Worm (Caenorhabditis elegans) whole organism, L2 larva: ENCODE results near the gene F39H12.1.

Source experiments
- C34F6.9 ChIP-seq: fragments of 150-350 bp; optimal IDR thresholded peaks from 2 replicates; lab custom pipeline; 2014; ENCODE audit warnings: missing biosample characterization, missing genetic modification characterization
- F13H6.1 ChIP-seq: sonication (generic microtip); optimal IDR thresholded peaks from 2 replicates; lab custom pipeline; 2016; ENCODE audit warnings: missing genetic modification characterization, missing compliant biosample characterization
- Y55F3AM.14 ChIP-seq: fragments of 200-800 bp; sonication (Bioruptor generic); optimal IDR thresholded peaks from 2 replicates; lab custom pipeline; 2018; ENCODE audit warnings: mild to moderate bottlenecking, missing genetic modification characterization, missing compliant biosample characterization
- ZK546.5 ChIP-seq: sonication (generic microtip); optimal IDR thresholded peaks from 2 replicates; lab custom pipeline; 2017; ENCODE audit warnings: missing biosample characterization, missing genetic modification characterization
- alr-1 ChIP-seq: fragments of 150-350 bp; optimal IDR thresholded peaks from 2 replicates; lab custom pipeline; 2014; ENCODE audit warnings: missing biosample characterization, missing genetic modification characterization
- aly-2 ChIP-seq: fragments of 150-350 bp; optimal IDR thresholded peaks from 2 replicates; lab custom pipeline; 2014; ENCODE audit warnings: missing biosample characterization, missing genetic modification characterization
- ama-1 ChIP-seq: fragments of 150-350 bp; optimal IDR thresholded peaks from 2 replicates; lab custom pipeline; 2018; ENCODE audit warnings: inconsistent platforms
- blmp-1 ChIP-seq: sonication (generic microtip); optimal IDR thresholded peaks from 2 replicates; lab custom pipeline; 2017; ENCODE audit warnings: missing genetic modification characterization, mild to moderate bottlenecking, missing compliant biosample characterization, antibody characterized with exemption, moderate library complexity; ENCODE audit not compliant: insufficient read depth
- ceh-16 ChIP-seq: fragments of 150-350 bp; optimal IDR thresholded peaks from 2 replicates; lab custom pipeline; 2014; ENCODE audit warnings: missing biosample characterization, missing genetic modification characterization
- ceh-82 ChIP-seq: fragments of 150-350 bp; optimal IDR thresholded peaks from 2 replicates; lab custom pipeline; 2014; ENCODE audit warnings: missing biosample characterization, missing genetic modification characterization
- dmd-4 ChIP-seq: sonication (generic microtip); optimal IDR thresholded peaks from 2 replicates; lab custom pipeline; 2017; ENCODE audit warnings: missing biosample characterization, missing genetic modification characterization
- elt-3 ChIP-seq: sonication (generic microtip); optimal IDR thresholded peaks from 2 replicates; lab custom pipeline; 2017; ENCODE audit warnings: missing biosample characterization, missing genetic modification characterization
- fos-1 ChIP-seq: fragments of 150-350 bp; optimal IDR thresholded peaks from 2 replicates; lab custom pipeline; 2014; ENCODE audit warnings: missing biosample characterization, missing genetic modification characterization
- gmeb-1 ChIP-seq: fragments of 150-350 bp; optimal IDR thresholded peaks from 2 replicates; lab custom pipeline; 2014; ENCODE audit warnings: missing biosample characterization, missing genetic modification characterization
- lin-11 ChIP-seq: fragments of 150-350 bp; sonication (generic microtip); optimal IDR thresholded peaks from 2 replicates; lab custom pipeline; 2014; ENCODE audit warnings: missing biosample characterization, missing genetic modification characterization, inconsistent platforms, mixed read lengths
- lin-39 ChIP-seq: fragments of 150-350 bp; optimal IDR thresholded peaks from 2 replicates; lab custom pipeline; 2014; ENCODE audit warnings: missing biosample characterization, missing genetic modification reagents, missing genetic modification characterization
- lsy-2 ChIP-seq, 2 experiments: fragments of 150-350 bp in 1 of 2; sonication (generic microtip) in 1 of 2; optimal IDR thresholded peaks; 2 replicates each; lab custom pipeline; 2014 to 2017; ENCODE audit warnings: missing biosample characterization in 2 of 2, missing genetic modification characterization in 2 of 2
- mbf-1 ChIP-seq: sonication (generic microtip); optimal IDR thresholded peaks from 2 replicates; lab custom pipeline; 2017; ENCODE audit warnings: missing biosample characterization, missing genetic modification characterization
- nhr-11 ChIP-seq: fragments of 150-350 bp; optimal IDR thresholded peaks from 2 replicates; lab custom pipeline; 2014; ENCODE audit warnings: missing biosample characterization, missing genetic modification characterization
- nhr-12 ChIP-seq: fragments of 150-350 bp; optimal IDR thresholded peaks from 2 replicates; lab custom pipeline; 2014; ENCODE audit warnings: missing biosample characterization, missing genetic modification characterization
- nhr-129 ChIP-seq: fragments of 150-350 bp; optimal IDR thresholded peaks from 2 replicates; lab custom pipeline; 2014; ENCODE audit warnings: missing biosample characterization, missing genetic modification characterization
- nhr-21 ChIP-seq: fragments of 150-350 bp; optimal IDR thresholded peaks from 2 replicates; lab custom pipeline; 2014; ENCODE audit warnings: missing biosample characterization, missing genetic modification characterization
- nhr-23 ChIP-seq: fragments of 150-350 bp; optimal IDR thresholded peaks from 2 replicates; lab custom pipeline; 2014; ENCODE audit warnings: missing biosample characterization, missing genetic modification reagents, missing genetic modification characterization
- nhr-237 ChIP-seq: fragments of 150-350 bp; optimal IDR thresholded peaks from 2 replicates; lab custom pipeline; 2014; ENCODE audit warnings: missing biosample characterization, missing genetic modification characterization
- nhr-25 ChIP-seq: fragments of 150-350 bp; sonication (generic microtip); optimal IDR thresholded peaks from 3 replicates; lab custom pipeline; 2014; ENCODE audit warnings: missing biosample characterization, missing genetic modification characterization
- peb-1 ChIP-seq: fragments of 150-350 bp; optimal IDR thresholded peaks from 2 replicates; lab custom pipeline; 2014; ENCODE audit warnings: missing biosample characterization, missing genetic modification characterization
- sem-4 ChIP-seq: fragments of 150-350 bp; optimal IDR thresholded peaks from 2 replicates; lab custom pipeline; 2014; ENCODE audit warnings: missing biosample characterization, missing genetic modification reagents, missing genetic modification characterization
- skn-1 ChIP-seq: sonication (generic microtip); optimal IDR thresholded peaks from 2 replicates; lab custom pipeline; 2017; ENCODE audit warnings: missing biosample characterization, missing genetic modification characterization
- sma-3 ChIP-seq: sonication (generic microtip); optimal IDR thresholded peaks from 2 replicates; lab custom pipeline; 2016; ENCODE audit warnings: missing genetic modification reagents, missing genetic modification characterization, missing compliant biosample characterization
- sma-9 ChIP-seq, 2 experiments: fragments of 150-350 bp in 1 of 2; sonication (generic microtip) in 1 of 2; optimal IDR thresholded peaks; 2 replicates each; lab custom pipeline; 2014 to 2016; ENCODE audit warnings: missing genetic modification characterization in 2 of 2, mild to moderate bottlenecking in 1 of 2, missing biosample characterization in 1 of 2, missing compliant biosample characterization in 1 of 2, missing genetic modification reagents in 1 of 2, moderate library complexity in 1 of 2
- snpc-4 ChIP-seq: fragments of 150-350 bp; optimal IDR thresholded peaks from 2 replicates; lab custom pipeline; 2014; ENCODE audit warnings: missing biosample characterization, missing genetic modification characterization
- unc-39 ChIP-seq: fragments of 150-350 bp; optimal IDR thresholded peaks from 2 replicates; lab custom pipeline; 2014; ENCODE audit warnings: missing biosample characterization, missing genetic modification characterization
- unc-55 ChIP-seq: fragments of 150-350 bp; sonication (generic microtip); optimal IDR thresholded peaks from 3 replicates; lab custom pipeline; 2014; ENCODE audit warnings: missing biosample characterization, missing genetic modification reagents, missing genetic modification characterization
- zag-1 ChIP-seq: fragments of 150-350 bp; optimal IDR thresholded peaks from 2 replicates; lab custom pipeline; 2014; ENCODE audit warnings: missing biosample characterization, missing genetic modification characterization
- ztf-1 ChIP-seq: fragments of 200-800 bp; sonication (Bioruptor generic); conservative IDR thresholded peaks from 2 replicates; pipeline ENCODE4 v1.3.6; 2022; ENCODE audit warnings: missing genetic modification characterization, missing compliant biosample characterization
- ztf-11 ChIP-seq: sonication (generic microtip); optimal IDR thresholded peaks from 2 replicates; lab custom pipeline; 2017; ENCODE audit warnings: missing biosample characterization, missing genetic modification characterization
- ztf-4 ChIP-seq: fragments of 150-350 bp; optimal IDR thresholded peaks from 2 replicates; lab custom pipeline; 2014; ENCODE audit warnings: missing biosample characterization, missing genetic modification characterization

The F39H12.1 gene

ce11 chrX:852739-853268 lies 18.2 kb downstream of the F39H12.1 start:
- TF ChIP-seq nhr-25 (tag; lab: Kevin White, UChicago) (peak; percentile 36), dmd-4 (no peak), nhr-11 (tag; lab: Kevin White, UChicago) (no peak)

DNA sequence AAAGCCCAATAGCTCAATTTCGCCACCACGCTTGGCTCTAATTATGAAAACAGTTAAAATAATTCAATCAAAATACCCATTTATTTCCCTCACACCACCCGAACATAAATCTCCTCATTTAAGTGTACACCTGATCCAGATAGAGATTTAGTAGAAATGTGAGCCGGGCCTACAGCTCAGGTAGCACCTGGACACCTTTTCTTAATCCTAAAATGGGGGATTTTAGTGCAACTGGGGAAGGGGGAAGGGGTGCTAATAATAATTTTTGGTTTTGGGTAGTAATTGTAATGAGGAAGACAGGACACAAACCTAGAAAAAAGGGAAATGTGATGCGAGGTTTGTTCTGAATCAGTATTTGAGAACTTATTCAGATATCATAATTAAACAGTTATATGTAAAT lies 19.0 kb downstream of the F39H12.1 start:
- TF ChIP-seq ama-1: no peak
- TF ChIP-seq ztf-11 (tag; lab: Kevin White, UChicago): no peak
- no peak for TF ChIP-seq sem-4 (tag; lab: Kevin White, UChicago)
- TF ChIP-seq snpc-4 (tag; lab: Kevin White, UChicago): no peak
- TF ChIP-seq nhr-25 (tag; lab: Kevin White, UChicago): no peak
- TF ChIP-seq ZK546.5 (tag; lab: Kevin White, UChicago): no peak
- TF ChIP-seq gmeb-1: no peak
- TF ChIP-seq skn-1 (tag; lab: Kevin White, UChicago): no peak
- no peak for TF ChIP-seq Y55F3AM.14 (GFP tag; lab: Kevin White, UChicago)
- TF ChIP-seq F13H6.1: no peak

DNA sequence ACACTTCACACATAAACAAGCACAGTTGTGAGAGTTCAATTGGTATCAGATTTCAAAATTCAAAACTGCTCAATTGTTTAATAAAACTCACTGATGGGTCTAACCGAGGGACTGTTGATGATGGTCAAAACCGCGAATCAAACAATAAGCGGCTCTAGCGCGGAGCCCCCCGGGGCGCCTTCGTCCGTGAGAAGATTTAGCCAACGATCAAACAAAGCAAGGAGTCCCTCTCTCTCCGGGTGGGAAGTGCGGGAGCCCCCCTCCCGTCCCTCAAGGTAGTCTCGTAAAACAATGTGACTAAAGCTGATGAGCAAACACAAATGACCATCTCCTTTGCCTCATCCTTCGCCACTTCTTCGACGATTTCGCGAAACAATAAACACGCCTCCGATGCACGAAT lies 23.1 kb downstream of the F39H12.1 start:
- TF ChIP-seq ZK546.5 (tag; lab: Kevin White, UChicago) (no peak), unc-55 (GFP tag; lab: Kevin White, UChicago) (no peak), nhr-21 (no peak), alr-1 (tag; lab: Kevin White, UChicago) (no peak), ceh-16 (tag; lab: Kevin White, UChicago) (no peak), lin-39 (tag; lab: Kevin White, UChicago) (no peak), blmp-1 (tag; lab: Kevin White, UChicago) (no peak), aly-2 (no peak), ztf-4 (tag; lab: Kevin White, UChicago) (no peak), mbf-1 (tag; lab: Kevin White, UChicago) (no peak), peb-1 (tag; lab: Kevin White, UChicago) (no peak), nhr-23 (tag; lab: Kevin White, UChicago) (no peak), ztf-11 (tag; lab: Kevin White, UChicago) (no peak), nhr-12 (no peak), skn-1 (tag; lab: Kevin White, UChicago) (no peak), nhr-11 (tag; lab: Kevin White, UChicago) (no peak), ztf-1 (GFP tag; lab: Robert Waterston, UW) (no peak), zag-1 (no peak), ceh-82 (no peak), elt-3 (tag; lab: Kevin White, UChicago) (no peak)
- TF ChIP-seq, all 48 proteins: peak for 0

DNA sequence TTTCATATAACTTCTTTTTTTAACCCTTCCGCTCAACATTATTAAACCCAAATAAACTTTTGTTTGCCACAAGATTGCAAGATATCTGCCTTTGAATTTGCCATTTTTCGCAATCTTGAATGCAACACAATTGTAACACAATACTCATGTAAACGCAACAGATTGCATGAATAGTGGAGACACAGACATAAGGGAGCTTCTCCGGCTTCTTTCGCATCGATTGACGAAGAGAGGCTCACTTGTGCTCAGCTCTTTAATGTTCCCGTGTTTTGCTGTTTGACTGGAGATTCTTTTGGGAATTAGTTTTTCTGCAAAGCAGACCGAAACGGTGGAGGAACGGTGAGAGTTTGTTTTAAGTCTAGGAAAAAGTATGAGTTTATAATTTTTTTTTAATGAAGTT lies 24.8 kb downstream of the F39H12.1 start, which contains the start of gene F56F10.2:
Gene F56F10.2 (plus strand): TSS at position 215 of the 400 bp plus-strand sequence.
- TF ChIP-seq ztf-11 (tag; lab: Kevin White, UChicago) (no peak), nhr-23 (tag; lab: Kevin White, UChicago) (no peak), sma-3 (GFP tag; lab: Kevin White, UChicago) (no peak), lin-39 (tag; lab: Kevin White, UChicago) (no peak), nhr-25 (tag; lab: Kevin White, UChicago) (no peak), ceh-82 (no peak), lin-11 (tag; lab: Kevin White, UChicago) (no peak), ztf-4 (tag; lab: Kevin White, UChicago) (no peak), nhr-21 (no peak), fos-1 (no peak), lsy-2 (tag; optimal IDR thresholded peaks at IDR 0.05; lab: Kevin White, UChicago) (peak in 1 of 2 experiments; percentile 32), zag-1 (peak; percentile 25), C34F6.9 (peak; percentile 59), unc-55 (GFP tag; lab: Kevin White, UChicago) (peak; percentile 77), elt-3 (tag; lab: Kevin White, UChicago) (no peak), peb-1 (tag; lab: Kevin White, UChicago) (no peak), unc-39 (tag; lab: Kevin White, UChicago) (no peak), nhr-237 (tag; lab: Kevin White, UChicago) (no peak), sma-9 (GFP tag; optimal IDR thresholded peaks at IDR 0.05; lab: Kevin White, UChicago) (no peak), sma-9 (tag; optimal IDR thresholded peaks at IDR 0.05; lab: Kevin White, UChicago) (no peak), blmp-1 (tag; lab: Kevin White, UChicago) (no peak), nhr-129 (tag; lab: Kevin White, UChicago) (no peak), F13H6.1 (no peak)
